Worm (Caenorhabditis elegans) whole organism, midembryonic: Measurements from ENCODE around the gene C44B12.9.

ENCODE experiments used
- flt-1 ChIP-seq: fragments of 200-800 bp; sonication (Bioruptor generic); IDR thresholded peaks from 2 replicates; pipeline ENCODE4 v1.3.6; 2022; ENCODE audit warnings: missing genetic modification characterization, missing compliant biosample characterization
- med-1 ChIP-seq: sonication (generic microtip); optimal IDR thresholded peaks from 2 replicates; lab custom pipeline; 2017; ENCODE audit warnings: missing genetic modification characterization, mild to moderate bottlenecking, missing compliant biosample characterization, antibody characterized with exemption, missing genetic modification reagents; ENCODE audit not compliant: insufficient read depth
- ztf-29 ChIP-seq: fragments of 200-800 bp; sonication (Bioruptor generic); IDR thresholded peaks from 2 replicates; pipeline ENCODE4 v1.3.6; 2022; ENCODE audit warnings: missing genetic modification reagents, missing genetic modification characterization, missing compliant biosample characterization

DNA sequence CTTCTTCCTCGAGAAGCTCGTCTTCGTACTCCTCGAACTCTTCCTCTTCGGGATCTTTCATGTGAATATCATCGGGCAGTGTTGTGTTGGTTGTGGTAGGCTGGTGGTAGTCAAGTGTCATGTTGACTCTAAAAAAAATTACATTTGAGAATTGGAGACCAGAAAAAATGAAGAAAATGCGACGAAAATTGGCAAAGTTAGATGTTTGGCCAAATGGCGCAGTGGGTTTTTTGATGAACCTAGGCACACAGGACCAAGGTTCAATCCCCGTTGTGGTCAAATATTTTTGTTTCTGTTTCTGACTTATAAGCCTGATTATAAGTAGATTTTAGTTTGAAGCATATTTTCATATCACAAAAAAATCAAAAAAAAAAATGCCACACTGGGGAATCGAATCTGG, 41.4 kb downstream of the C44B12.9 start:
- TF ChIP-seq flt-1 (GFP tag; lab: Robert Waterston, UW) (no peak), ztf-29 (GFP tag; lab: Robert Waterston, UW) (no peak), med-1 (GFP tag; lab: Kevin White, UChicago) (no peak)
